Worm (Caenorhabditis elegans): Measurements from ENCODE around the gene lurp-4.

DNA sequence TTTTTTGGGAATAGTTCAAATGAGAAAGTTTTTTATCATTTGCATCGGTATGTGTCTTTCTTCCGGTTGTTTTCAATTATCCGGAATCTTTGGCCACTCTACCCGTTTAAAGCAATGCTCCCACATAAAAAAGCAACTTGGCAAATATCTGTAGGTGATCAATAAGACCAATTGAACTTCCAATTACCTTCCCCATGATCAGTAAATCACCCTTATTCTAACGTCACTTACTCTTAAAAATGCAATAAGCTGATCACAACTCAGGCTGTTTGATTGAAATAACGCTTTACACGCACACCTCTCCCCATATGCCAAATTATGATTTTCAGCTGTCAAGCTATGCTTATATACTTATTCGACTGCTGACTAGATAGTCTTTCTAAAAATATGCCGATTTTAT lies 3.2 kb downstream of the lurp-4 start, which contains the start of gene C34B4.5:
- no peak for TF ChIP-seq ceh-43 (GFP tag; optimal IDR thresholded peaks at IDR 0.05)
- TF ChIP-seq lin-13 (tag; optimal IDR thresholded peaks at IDR 0.05) = no peak
- no peak for TF ChIP-seq lsy-2 (tag; optimal IDR thresholded peaks at IDR 0.05)
- TF ChIP-seq mep-1 (tag; optimal IDR thresholded peaks at IDR 0.05) = no peak
- no peak for TF ChIP-seq nhr-237 (tag; optimal IDR thresholded peaks at IDR 0.05)
